Worm (Caenorhabditis elegans): ENCODE data around the gene idpp-14.

idpp-14 gene

DNA sequence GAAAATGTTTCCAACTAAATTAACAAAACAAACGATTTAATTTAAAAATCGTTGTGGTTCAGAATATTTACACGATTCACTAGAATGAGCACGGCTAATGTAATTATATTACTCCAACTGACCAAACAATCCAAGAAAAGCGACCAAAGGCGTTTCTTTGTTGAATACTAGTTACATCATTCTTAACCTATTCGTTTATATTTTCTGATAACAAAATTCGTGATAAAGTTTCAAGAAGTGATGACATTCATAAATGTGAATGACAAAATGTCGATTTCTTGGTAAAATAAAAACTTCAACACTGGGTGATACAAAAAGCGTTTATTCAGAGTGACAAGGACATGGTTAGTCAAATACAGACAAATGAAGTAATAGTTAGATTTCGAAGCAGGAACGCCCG lies 5.7 kb upstream of the idpp-14 start, which contains the start of gene C30F2.4:
C30F2.4 (minus strand) TSS at position 101 of the 400 bp plus-strand sequence.
- no peak for TF ChIP-seq zag-1 (tag; optimal IDR thresholded peaks at IDR 0.05)
- TF ChIP-seq nhr-25 (tag; optimal IDR thresholded peaks at IDR 0.05): no peak

DNA sequence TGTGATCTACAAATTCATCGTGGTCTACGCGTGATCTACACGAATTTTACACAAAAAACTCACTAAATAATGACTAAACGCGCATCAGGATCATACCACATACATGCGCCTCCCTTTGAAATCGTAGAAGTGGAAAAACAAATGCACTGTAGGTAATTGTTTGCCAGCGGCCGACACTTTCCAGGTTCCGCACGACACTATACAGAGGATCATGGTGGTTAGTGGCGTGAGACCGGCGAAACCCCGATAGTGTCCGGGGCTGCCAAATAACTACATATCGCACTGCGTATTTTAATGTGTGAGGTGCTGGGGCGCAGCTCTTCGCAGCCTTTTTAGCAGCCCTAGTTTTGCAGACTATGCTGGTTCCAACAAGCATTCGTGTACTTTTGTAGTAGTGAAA lies 3.5 kb upstream of the idpp-14 start:
- TF ChIP-seq ceh-82 (tag; optimal IDR thresholded peaks at IDR 0.05) (no peak), lin-11 (tag; optimal IDR thresholded peaks at IDR 0.05) (no peak), sma-9 (GFP tag; optimal IDR thresholded peaks at IDR 0.05) (no peak), sma-9 (tag; optimal IDR thresholded peaks at IDR 0.05) (no peak), snpc-4 (tag; optimal IDR thresholded peaks at IDR 0.05) (no peak), mbf-1 (tag; optimal IDR thresholded peaks at IDR 0.05) (no peak), gmeb-1 (tag; optimal IDR thresholded peaks at IDR 0.05) (no peak), sem-4 (tag; optimal IDR thresholded peaks at IDR 0.05) (no peak), aly-2 (tag; optimal IDR thresholded peaks at IDR 0.05) (no peak), ztf-11 (tag; optimal IDR thresholded peaks at IDR 0.05) (no peak), mdl-1 (tag; optimal IDR thresholded peaks at IDR 0.05) (no peak)

DNA sequence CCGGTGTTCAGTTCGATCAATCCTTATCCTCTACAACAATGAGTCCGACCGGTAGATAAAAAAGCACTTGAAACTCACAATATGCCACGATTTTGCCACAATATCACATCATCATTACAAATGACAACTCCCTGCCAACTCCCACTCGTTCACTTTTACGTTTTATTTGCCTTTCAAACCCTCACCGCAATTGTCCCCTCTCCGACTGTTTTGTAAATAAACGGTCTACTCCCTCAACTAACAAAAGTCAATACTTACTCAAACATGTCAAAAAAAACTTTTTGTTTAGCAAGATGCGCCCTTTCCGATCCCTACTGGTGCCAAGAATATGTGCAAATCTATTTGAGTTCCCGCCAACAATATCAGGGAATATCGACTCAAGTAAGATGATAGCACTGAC lies 2.9 kb downstream of the idpp-14 start, which contains the start of gene C30F2.2:
C30F2.2 (minus strand) TSS at position 122 of the 400 bp plus-strand sequence.
- TF ChIP-seq nhr-129 (tag; optimal IDR thresholded peaks at IDR 0.05) (peak; percentile 19), Y55F3AM.14 (GFP tag; optimal IDR thresholded peaks at IDR 0.05) (no peak), F13H6.1 (tag; optimal IDR thresholded peaks at IDR 0.05) (peak; percentile 44)

DNA sequence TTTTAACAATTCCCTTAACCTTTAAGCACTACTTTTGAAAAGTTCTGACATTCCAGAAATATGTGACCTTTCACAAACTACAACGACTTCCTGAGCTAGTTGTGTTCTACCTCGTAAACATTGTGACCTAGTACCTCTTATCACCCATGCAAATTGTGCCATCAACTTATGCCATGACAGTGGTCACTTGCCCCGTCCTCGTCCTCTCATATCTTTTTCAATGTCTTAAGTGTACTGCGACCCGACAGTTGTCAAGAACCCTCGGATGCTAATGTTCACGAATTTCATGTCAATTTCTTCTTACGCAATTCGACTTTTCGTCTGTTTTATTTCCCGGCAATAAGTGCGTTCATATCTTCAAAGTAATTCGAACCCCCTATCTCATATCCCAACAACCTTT lies 5.7 kb downstream of the idpp-14 start:
- TF ChIP-seq sma-9 (GFP tag; optimal IDR thresholded peaks at IDR 0.05) (no peak), sma-9 (tag; optimal IDR thresholded peaks at IDR 0.05) (no peak), F13H6.1 (tag; optimal IDR thresholded peaks at IDR 0.05) (peak; percentile 26), nhr-21 (tag; optimal IDR thresholded peaks at IDR 0.05) (no peak), elt-1 (tag; optimal IDR thresholded peaks at IDR 0.05) (no peak), nhr-237 (tag; optimal IDR thresholded peaks at IDR 0.05) (no peak), nhr-129 (tag; optimal IDR thresholded peaks at IDR 0.05) (no peak), nhr-11 (tag; optimal IDR thresholded peaks at IDR 0.05) (no peak), egl-27 (tag; optimal IDR thresholded peaks at IDR 0.05) (no peak)

DNA sequence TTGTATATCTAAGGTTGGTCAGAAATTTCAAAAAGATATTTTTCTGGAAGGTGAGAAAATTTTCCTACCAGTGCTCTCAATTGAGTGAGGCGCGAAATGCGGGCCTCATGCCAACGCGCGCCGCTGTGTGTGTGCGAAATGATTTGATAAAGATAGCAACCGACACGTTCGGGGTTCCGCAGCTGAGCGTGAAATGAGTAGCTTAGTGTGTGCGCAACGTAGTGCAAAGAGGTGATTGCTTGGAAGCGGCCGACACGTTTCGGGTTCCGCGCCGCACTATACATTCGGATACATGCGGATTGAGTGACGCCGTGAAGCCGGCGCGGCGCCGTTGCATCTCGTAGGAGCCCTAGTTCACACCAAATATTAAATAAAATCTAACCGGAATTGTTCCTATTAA lies 9.0 kb downstream of the idpp-14 start:
- TF ChIP-seq snpc-4 (tag; optimal IDR thresholded peaks at IDR 0.05): peak; percentile 85
- TF ChIP-seq nhr-11 (tag; optimal IDR thresholded peaks at IDR 0.05): no peak

DNA sequence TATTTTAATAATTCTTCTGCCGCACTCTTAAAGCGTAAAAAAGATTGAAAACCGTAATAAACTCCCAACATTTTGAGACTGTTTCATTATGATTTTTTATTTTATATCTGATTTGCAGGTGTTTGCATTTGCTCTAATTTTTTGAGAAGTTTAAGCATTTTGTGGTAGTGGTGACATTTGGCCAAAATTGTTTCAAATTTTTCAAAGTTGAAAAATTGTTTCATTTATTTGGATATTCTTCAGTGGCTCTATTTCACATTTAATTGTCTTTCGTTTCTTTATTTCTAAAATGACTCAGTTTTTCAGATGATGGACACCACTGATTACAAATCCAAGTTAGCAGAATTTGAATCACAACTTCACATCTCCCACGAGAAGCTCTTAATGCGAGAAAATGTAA lies 12.2 kb downstream of the idpp-14 start, which contains the start of gene C30F2.5:
C30F2.5 (plus strand) TSS at position 301 of the 400 bp plus-strand sequence.
- TF ChIP-seq snpc-4 (tag; optimal IDR thresholded peaks at IDR 0.05) (no peak), nhr-129 (tag; optimal IDR thresholded peaks at IDR 0.05) (no peak), ZK546.5 (tag; optimal IDR thresholded peaks at IDR 0.05) (no peak), egl-27 (tag; optimal IDR thresholded peaks at IDR 0.05) (no peak)

DNA sequence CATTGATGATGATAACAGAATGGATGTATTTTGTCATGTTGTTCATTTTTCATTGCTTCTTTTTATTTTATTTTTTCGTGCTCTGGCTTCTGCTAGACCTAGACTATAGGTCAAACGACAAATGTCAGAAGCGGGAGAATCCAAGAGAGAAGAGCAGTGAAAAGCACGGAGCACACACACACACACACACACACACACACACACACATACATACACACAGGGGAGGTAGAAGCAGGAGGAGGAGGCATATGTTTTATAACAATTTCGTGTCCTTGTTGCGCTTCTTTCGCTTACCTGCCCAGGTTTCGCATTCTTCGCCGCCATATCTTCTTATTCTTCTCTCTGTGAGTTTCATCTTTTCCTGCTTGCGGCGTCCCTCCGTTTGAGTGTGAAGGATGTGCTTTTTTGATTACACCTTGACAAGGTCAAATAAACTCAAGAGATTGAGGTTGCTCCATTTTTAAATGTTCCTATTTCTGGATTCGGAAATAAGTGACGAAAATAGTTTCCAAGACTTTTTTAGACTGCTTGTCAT lies 16.0 kb downstream of the idpp-14 start:
- peak; percentile 57 for TF ChIP-seq F13H6.1 (tag; optimal IDR thresholded peaks at IDR 0.05)
- no peak for TF ChIP-seq nhr-11 (tag; optimal IDR thresholded peaks at IDR 0.05)
- peak; percentile 39 for TF ChIP-seq sma-9 (GFP tag; optimal IDR thresholded peaks at IDR 0.05)
- TF ChIP-seq sma-9 (tag; optimal IDR thresholded peaks at IDR 0.05): no peak
- peak in 1 of 2 experiments; percentile 17 for TF ChIP-seq lsy-2 (tag; optimal IDR thresholded peaks at IDR 0.05)
- TF ChIP-seq gmeb-1 (tag; optimal IDR thresholded peaks at IDR 0.05): no peak
- TF ChIP-seq nhr-129 (tag; optimal IDR thresholded peaks at IDR 0.05): peak; percentile 63

DNA sequence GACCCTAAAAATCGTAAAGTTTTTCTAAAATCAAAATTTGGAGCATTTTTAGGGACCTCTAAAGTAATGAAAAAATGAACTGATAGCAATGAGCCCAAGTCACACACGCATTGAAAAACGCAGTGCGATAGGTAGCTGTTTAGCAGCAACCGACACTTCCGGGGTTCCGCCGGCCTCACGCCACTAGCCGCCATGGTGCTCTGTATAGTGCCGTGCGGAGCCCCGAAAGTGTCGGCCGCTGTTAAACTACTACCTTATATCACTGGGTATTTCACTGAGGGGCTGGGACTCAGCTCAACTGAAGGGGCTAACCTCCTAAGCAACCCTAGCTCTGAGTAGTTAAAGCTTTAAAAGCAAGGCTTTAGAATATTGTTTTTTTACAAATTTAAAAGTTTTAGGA lies 17.1 kb downstream of the idpp-14 start:
- no peak for TF ChIP-seq nhr-77 (tag; optimal IDR thresholded peaks at IDR 0.05)
- TF ChIP-seq nhr-11 (tag; optimal IDR thresholded peaks at IDR 0.05): no peak
- TF ChIP-seq snpc-4 (tag; optimal IDR thresholded peaks at IDR 0.05): peak; percentile 22

DNA sequence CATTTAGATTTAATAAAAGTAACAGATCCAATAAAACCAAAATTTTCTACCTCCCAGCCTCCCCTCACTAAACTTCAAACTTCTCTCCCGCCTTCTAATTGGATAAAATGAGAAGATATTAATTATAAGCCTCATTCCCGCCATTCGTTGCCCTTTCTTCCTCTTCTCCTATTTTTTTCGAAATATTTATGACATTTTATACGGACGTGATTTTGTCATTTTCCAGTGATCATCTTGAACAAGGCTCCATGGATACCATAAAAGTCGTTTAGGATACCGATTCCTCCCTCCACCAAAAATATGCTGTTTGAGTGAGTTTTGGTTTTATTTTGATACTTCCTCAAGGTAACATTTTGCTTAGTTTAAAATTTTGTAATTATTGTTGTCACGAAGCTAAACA lies 21.2 kb downstream of the idpp-14 start, which contains the start of gene ZK1073.2:
ZK1073.2 (plus strand) TSS at position 301 of the 400 bp plus-strand sequence.
- TF ChIP-seq blmp-1 (tag; optimal IDR thresholded peaks at IDR 0.05; ENCODE audit: insufficient read depth) (no peak), ceh-16 (tag; optimal IDR thresholded peaks at IDR 0.05) (no peak), nhr-77 (tag; optimal IDR thresholded peaks at IDR 0.05) (no peak), unc-55 (GFP tag; optimal IDR thresholded peaks at IDR 0.05) (no peak), nhr-12 (tag; optimal IDR thresholded peaks at IDR 0.05) (no peak), crh-2 (tag; optimal IDR thresholded peaks at IDR 0.05) (no peak), aly-2 (tag; optimal IDR thresholded peaks at IDR 0.05) (no peak), dmd-4 (tag; optimal IDR thresholded peaks at IDR 0.05) (no peak), nhr-21 (tag; optimal IDR thresholded peaks at IDR 0.05) (no peak)
